Fruit fly (Drosophila melanogaster) S2 (cell line): ENCODE results near the gene Usp39.

ENCODE experiments used
- CG8478 ChIP-seq: fragments of >200 bp; optimal IDR thresholded peaks from 2 replicates; lab custom pipeline; 2018
- CTCF ChIP-seq, 2 experiments: fragments of >200 bp; optimal IDR thresholded peaks; 2 replicates each; lab custom pipeline; 2018

The Usp39 gene

DNA sequence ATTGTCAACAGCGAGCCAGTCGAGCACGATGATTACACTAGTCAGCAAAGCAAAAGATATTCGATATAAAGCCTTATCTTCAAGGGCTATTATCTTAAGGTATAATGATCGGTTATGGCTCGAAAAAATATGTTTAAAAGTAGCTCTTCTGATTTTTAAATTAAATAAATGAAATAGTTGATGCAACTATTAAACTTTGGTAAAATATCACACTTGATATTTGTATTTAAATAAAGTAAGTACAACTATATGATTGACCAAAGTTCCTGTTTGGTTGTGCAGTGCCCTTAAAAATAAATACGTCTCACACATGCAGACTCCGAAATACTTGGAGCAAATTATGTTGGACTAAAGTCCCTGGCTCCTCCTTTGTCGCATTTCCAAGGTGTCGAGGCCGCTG, 39.9 kb downstream of the Usp39 start:
- no peak for TF ChIP-seq CTCF (optimal IDR thresholded peaks at IDR 0.05; lab: Kevin White, UChicago)

DNA sequence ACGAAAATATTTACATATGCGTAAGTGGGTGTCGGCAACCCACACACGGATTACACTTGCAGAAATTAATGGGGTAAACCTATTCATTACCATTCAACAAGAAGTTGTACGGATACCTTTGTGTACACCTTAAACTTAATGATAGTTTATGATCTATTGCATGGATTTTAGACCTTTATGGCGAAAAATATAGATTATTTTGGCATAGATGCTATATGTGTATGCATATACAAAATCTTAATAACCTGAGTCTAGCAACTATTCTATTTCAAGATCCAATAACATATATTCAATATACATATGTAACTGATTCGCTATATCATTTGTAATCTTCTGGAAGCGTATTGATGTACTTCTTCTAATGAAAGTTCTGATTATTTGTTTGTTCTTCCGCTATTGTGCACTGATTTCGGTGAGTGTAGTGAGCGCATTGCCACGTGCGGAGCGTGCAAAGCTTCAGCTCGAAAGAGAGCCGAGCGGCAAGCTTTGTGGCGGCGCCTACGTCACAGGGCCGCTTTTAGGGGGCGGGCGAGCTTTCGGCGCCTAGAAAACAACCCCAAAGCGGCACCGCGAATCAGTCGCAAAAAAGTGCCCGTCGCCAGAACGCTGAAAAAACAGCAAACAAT, 41.9 kb downstream of the Usp39 start, which contains the start of gene CG7378:
Gene CG7378, plus strand, starts transcription at position 576 of the 626 bp plus-strand sequence.
- TF ChIP-seq CTCF (optimal IDR thresholded peaks at IDR 0.05; lab: Kevin White, UChicago) (no peak), CG8478 (lab: Kevin White, UChicago) (no peak)

DNA sequence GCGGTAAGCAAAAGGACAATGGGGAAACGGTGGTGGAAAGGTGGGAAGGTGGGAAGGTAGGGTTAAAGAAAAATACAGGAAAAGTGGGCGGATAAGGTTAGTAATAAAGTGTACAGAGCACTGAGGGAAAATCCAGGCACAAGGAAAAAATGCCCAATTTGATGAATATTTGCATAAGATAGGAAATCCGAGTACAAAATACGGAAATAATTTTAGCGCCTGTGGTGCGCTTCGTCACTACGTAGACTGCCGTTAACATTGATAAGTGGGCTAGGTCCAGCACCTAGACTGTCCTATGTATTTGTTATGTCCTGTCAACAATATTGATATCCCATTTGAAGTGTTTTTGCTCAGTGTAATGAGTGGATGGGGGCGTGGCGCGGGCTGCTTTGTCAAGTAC, 43.0 kb downstream of the Usp39 start:
- no peak for TF ChIP-seq CG8478 (lab: Kevin White, UChicago)
- no peak for TF ChIP-seq CTCF (optimal IDR thresholded peaks at IDR 0.05; lab: Kevin White, UChicago)

DNA sequence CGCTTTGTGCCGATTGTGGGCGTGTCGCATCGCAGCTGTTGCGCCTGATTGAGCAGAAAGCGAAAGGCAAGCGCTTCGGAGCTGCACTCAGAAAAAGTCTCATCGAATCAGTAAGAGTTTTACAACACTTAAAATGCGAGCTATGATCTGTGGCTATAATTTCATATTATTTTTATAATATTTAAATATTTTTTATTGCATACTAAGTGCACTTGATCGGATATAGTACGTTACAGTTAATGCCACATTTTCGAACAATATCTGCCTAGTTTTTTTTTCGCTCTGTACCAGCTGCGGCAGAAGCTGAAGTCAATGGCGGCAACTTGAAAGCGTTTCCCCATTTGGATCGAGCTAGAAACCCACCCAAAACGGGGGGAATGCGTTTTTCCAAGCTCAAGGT, 44.8 kb downstream of the Usp39 start:
- TF ChIP-seq CTCF (optimal IDR thresholded peaks at IDR 0.05; lab: Kevin White, UChicago), result no peak
- no peak for TF ChIP-seq CG8478 (lab: Kevin White, UChicago)

DNA sequence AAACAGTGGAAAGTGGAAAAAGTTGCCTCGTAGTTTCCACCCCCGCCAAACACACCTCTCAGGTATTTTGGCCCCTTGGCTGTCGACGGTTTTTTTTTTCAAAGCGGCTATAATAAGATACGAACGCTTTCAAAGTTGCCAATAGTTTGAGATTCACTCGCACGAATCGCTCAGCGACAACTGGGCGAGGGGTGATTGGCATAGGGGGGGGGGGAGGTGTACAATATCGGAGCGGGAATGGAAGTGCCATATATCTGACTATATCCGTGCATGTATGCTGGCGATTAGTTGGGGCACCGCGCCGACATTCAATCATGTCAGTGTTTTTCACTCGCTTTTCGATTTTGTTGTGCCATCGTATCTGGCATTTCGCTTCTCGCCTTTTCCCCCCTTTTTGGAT, 47.1 kb downstream of the Usp39 start:
- TF ChIP-seq CG8478 (lab: Kevin White, UChicago), result no peak
- TF ChIP-seq CTCF (optimal IDR thresholded peaks at IDR 0.05; lab: Kevin White, UChicago), result no peak
